Worm (Caenorhabditis elegans) whole organism, late embryonic: ENCODE results near the gene sly-1.

Source experiments
- C08G9.2 ChIP-seq: sonication (generic microtip); optimal IDR thresholded peaks from 2 replicates; lab custom pipeline; 2016; ENCODE audit warnings: mild to moderate bottlenecking, missing genetic modification characterization, moderate library complexity, missing compliant biosample characterization
- C38D4.7 ChIP-seq: fragments of 200-800 bp; sonication (Bioruptor generic); optimal IDR thresholded peaks from 2 replicates; lab custom pipeline; 2018; ENCODE audit warnings: mild to moderate bottlenecking, missing genetic modification characterization, moderate library complexity, missing compliant biosample characterization
- F13H6.1 ChIP-seq: sonication (generic microtip); optimal IDR thresholded peaks from 2 replicates; lab custom pipeline; 2016; ENCODE audit warnings: missing genetic modification characterization, missing compliant biosample characterization
- K09A11.1 ChIP-seq: sonication (generic microtip); optimal IDR thresholded peaks from 2 replicates; lab custom pipeline; 2017; ENCODE audit warnings: antibody characterized with exemption, mild to moderate bottlenecking, missing genetic modification characterization, missing compliant biosample characterization; ENCODE audit not compliant: insufficient read depth
- T23F11.4 ChIP-seq: fragments of 200-800 bp; sonication (Bioruptor generic); optimal IDR thresholded peaks from 2 replicates; lab custom pipeline; 2018; ENCODE audit warnings: mild to moderate bottlenecking, missing genetic modification characterization, missing compliant biosample characterization
- ceh-14 ChIP-seq: sonication (generic microtip); optimal IDR thresholded peaks from 2 replicates; lab custom pipeline; 2016; ENCODE audit warnings: missing genotype, missing genetic modification characterization, missing compliant biosample characterization
- ceh-19 ChIP-seq: fragments of 200-800 bp; sonication (Bioruptor generic); optimal IDR thresholded peaks from 2 replicates; lab custom pipeline; 2018; ENCODE audit warnings: mild to moderate bottlenecking, missing genetic modification characterization, missing compliant biosample characterization
- ceh-22 ChIP-seq: sonication (generic microtip); optimal IDR thresholded peaks from 2 replicates; lab custom pipeline; 2017; ENCODE audit warnings: missing biosample characterization, missing genetic modification characterization
- ceh-24 ChIP-seq: sonication (generic microtip); optimal IDR thresholded peaks from 2 replicates; lab custom pipeline; 2016; ENCODE audit warnings: mild to moderate bottlenecking, missing genetic modification characterization, missing compliant biosample characterization
- ceh-31 ChIP-seq: sonication (generic microtip); optimal IDR thresholded peaks from 2 replicates; lab custom pipeline; 2016; ENCODE audit warnings: missing genetic modification characterization, missing compliant biosample characterization
- ceh-34 ChIP-seq: sonication (generic microtip); optimal IDR thresholded peaks from 2 replicates; lab custom pipeline; 2016; ENCODE audit warnings: mild to moderate bottlenecking, missing genetic modification characterization, missing compliant biosample characterization
- ceh-6 ChIP-seq: fragments of 200-800 bp; sonication (Bioruptor generic); optimal IDR thresholded peaks from 2 replicates; lab custom pipeline; 2018; ENCODE audit warnings: mild to moderate bottlenecking, missing genetic modification characterization, missing compliant biosample characterization
- ceh-9 ChIP-seq: sonication (generic microtip); optimal IDR thresholded peaks from 2 replicates; lab custom pipeline; 2016; ENCODE audit warnings: mild to moderate bottlenecking, missing genetic modification characterization, inconsistent platforms, missing compliant biosample characterization
- che-1 ChIP-seq: sonication (generic microtip); optimal IDR thresholded peaks from 2 replicates; lab custom pipeline; 2016; ENCODE audit warnings: mild to moderate bottlenecking, missing genetic modification characterization, missing compliant biosample characterization
- elt-2 ChIP-seq: sonication (generic microtip); optimal IDR thresholded peaks from 2 replicates; lab custom pipeline; 2016; ENCODE audit warnings: missing genetic modification reagents, missing genetic modification characterization, missing compliant biosample characterization
- ets-4 ChIP-seq: sonication (generic microtip); optimal IDR thresholded peaks from 2 replicates; lab custom pipeline; 2016; ENCODE audit warnings: missing genetic modification characterization, missing compliant biosample characterization
- eyg-1 ChIP-seq: sonication (generic microtip); optimal IDR thresholded peaks from 2 replicates; lab custom pipeline; 2016; ENCODE audit warnings: missing genotype, missing genetic modification characterization, missing compliant biosample characterization
- fax-1 ChIP-seq: sonication (generic microtip); optimal IDR thresholded peaks from 2 replicates; lab custom pipeline; 2016; ENCODE audit warnings: missing genotype, missing genetic modification characterization, missing compliant biosample characterization
- hlh-6 ChIP-seq: sonication (generic microtip); optimal IDR thresholded peaks from 2 replicates; lab custom pipeline; 2016; ENCODE audit warnings: missing genotype, missing genetic modification characterization, missing compliant biosample characterization
- hlh-8 ChIP-seq: sonication (generic microtip); optimal IDR thresholded peaks from 2 replicates; lab custom pipeline; 2016; ENCODE audit warnings: missing genotype, missing genetic modification characterization, missing compliant biosample characterization
- lim-6 ChIP-seq: sonication (generic microtip); optimal IDR thresholded peaks from 2 replicates; lab custom pipeline; 2016; ENCODE audit warnings: missing genetic modification characterization, missing compliant biosample characterization
- lin-11 ChIP-seq: fragments of 200-800 bp; sonication (Bioruptor generic); optimal IDR thresholded peaks from 2 replicates; lab custom pipeline; 2018; ENCODE audit warnings: mild to moderate bottlenecking, missing genetic modification characterization, missing compliant biosample characterization
- mec-3 ChIP-seq: sonication (generic microtip); optimal IDR thresholded peaks from 2 replicates; lab custom pipeline; 2016; ENCODE audit warnings: borderline replicate concordance, missing genetic modification characterization, missing compliant biosample characterization
- nfya-1 ChIP-seq: sonication (generic microtip); optimal IDR thresholded peaks from 2 replicates; lab custom pipeline; 2017; ENCODE audit warnings: missing genetic modification characterization, mild to moderate bottlenecking, missing compliant biosample characterization, antibody characterized with exemption, moderate library complexity
- nhr-11 ChIP-seq: fragments of 150-350 bp; optimal IDR thresholded peaks from 2 replicates; lab custom pipeline; 2014; ENCODE audit warnings: missing biosample characterization, missing genetic modification characterization
- npax-4 ChIP-seq: sonication (generic microtip); optimal IDR thresholded peaks from 2 replicates; lab custom pipeline; 2016; ENCODE audit warnings: missing genetic modification characterization, missing compliant biosample characterization
- pag-3 ChIP-seq: sonication (generic microtip); optimal IDR thresholded peaks from 2 replicates; lab custom pipeline; 2016; ENCODE audit warnings: missing compliant biosample characterization, missing genetic modification characterization, borderline replicate concordance
- pax-1 ChIP-seq: fragments of 150-350 bp; optimal IDR thresholded peaks from 2 replicates; lab custom pipeline; 2014; ENCODE audit warnings: missing biosample characterization, missing genetic modification characterization
- pha-4 ChIP-seq: fragments of 150-350 bp; optimal IDR thresholded peaks from 2 replicates; lab custom pipeline; 2018; ENCODE audit warnings: missing biosample characterization, missing genetic modification reagents, missing genetic modification characterization
- pqm-1 ChIP-seq: sonication (generic microtip); optimal IDR thresholded peaks from 2 replicates; lab custom pipeline; 2016; ENCODE audit warnings: missing genetic modification characterization, missing compliant biosample characterization
- pros-1 ChIP-seq: fragments of 150-350 bp; optimal IDR thresholded peaks from 2 replicates; lab custom pipeline; 2014; ENCODE audit warnings: missing biosample characterization, missing genetic modification reagents, missing genetic modification characterization
- sdc-2 ChIP-seq: sonication (generic microtip); optimal IDR thresholded peaks from 2 replicates; lab custom pipeline; 2016; ENCODE audit warnings: missing genotype, missing genetic modification characterization, missing compliant biosample characterization
- sox-2 ChIP-seq: fragments of 200-800 bp; sonication (Bioruptor generic); IDR thresholded peaks from 2 replicates; pipeline ENCODE4 v1.3.6; 2022; ENCODE audit warnings: missing genetic modification reagents, missing genetic modification characterization, missing compliant biosample characterization
- sox-4 ChIP-seq: sonication (generic microtip); optimal IDR thresholded peaks from 2 replicates; lab custom pipeline; 2017; ENCODE audit warnings: mild to moderate bottlenecking, missing genetic modification characterization, inconsistent platforms, missing compliant biosample characterization
- syd-9 ChIP-seq: sonication (generic microtip); optimal IDR thresholded peaks from 2 replicates; lab custom pipeline; 2016; ENCODE audit warnings: mild to moderate bottlenecking, missing genetic modification characterization, moderate library complexity, missing compliant biosample characterization
- unc-3 ChIP-seq, 2 experiments: fragments of 200-800 bp in 1 of 2; sonication (Bioruptor generic) in 1 of 2; sonication (generic microtip) in 1 of 2; conservative IDR thresholded peaks in 1 of 2; optimal IDR thresholded peaks in 1 of 2; 2 replicates each; pipeline versions ENCODE4 v1.3.6 to Lab custom; 2016 to 2022; ENCODE audit warnings: missing compliant biosample characterization in 2 of 2, missing genetic modification characterization in 2 of 2, missing genetic modification reagents in 1 of 2
- unc-42 ChIP-seq: sonication (generic microtip); optimal IDR thresholded peaks from 2 replicates; lab custom pipeline; 2016; ENCODE audit warnings: missing genotype, missing genetic modification characterization, missing compliant biosample characterization
- unc-55 ChIP-seq: sonication (generic microtip); optimal IDR thresholded peaks from 2 replicates; lab custom pipeline; 2017; ENCODE audit warnings: missing biosample characterization, missing genetic modification reagents, missing genetic modification characterization
- unc-86 ChIP-seq: sonication (generic microtip); optimal IDR thresholded peaks from 2 replicates; lab custom pipeline; 2016; ENCODE audit warnings: missing genetic modification characterization, missing compliant biosample characterization
- ztf-16 ChIP-seq: sonication (generic microtip); optimal IDR thresholded peaks from 2 replicates; lab custom pipeline; 2017; ENCODE audit warnings: missing genetic modification characterization, missing compliant biosample characterization

Gene sly-1

ce11 chrIII:10479180-10479579 is 27.7 kb upstream of the sly-1 start, which contains the start of gene D2045.7:
D2045.7 (plus strand) TSS chrIII:10479480.
- TF ChIP-seq hlh-8 (no peak), ceh-9 (tag; lab: Kevin White, UChicago) (no peak), ceh-19 (GFP tag; lab: Kevin White, UChicago) (no peak), C08G9.2 (tag; lab: Kevin White, UChicago) (no peak), hlh-6 (tag; lab: Kevin White, UChicago) (no peak), ztf-16 (tag; lab: Kevin White, UChicago) (no peak)

- TF ChIP-seq T23F11.4 (GFP tag; lab: Kevin White, UChicago) (no peak), npax-4 (tag; lab: Kevin White, UChicago) (no peak), eyg-1 (tag; lab: Kevin White, UChicago) (no peak), pros-1 (tag; lab: Kevin White, UChicago) (no peak), hlh-6 (tag; lab: Kevin White, UChicago) (no peak), sox-2 (GFP tag; lab: Robert Waterston, UW) (no peak), pag-3 (no peak), C38D4.7 (GFP tag; lab: Kevin White, UChicago) (no peak), sdc-2 (no peak), ceh-31 (tag; lab: Kevin White, UChicago) (no peak)
Observed at ce11 chrIII:10481497-10481896, 25.4 kb upstream of the sly-1 start.

DNA sequence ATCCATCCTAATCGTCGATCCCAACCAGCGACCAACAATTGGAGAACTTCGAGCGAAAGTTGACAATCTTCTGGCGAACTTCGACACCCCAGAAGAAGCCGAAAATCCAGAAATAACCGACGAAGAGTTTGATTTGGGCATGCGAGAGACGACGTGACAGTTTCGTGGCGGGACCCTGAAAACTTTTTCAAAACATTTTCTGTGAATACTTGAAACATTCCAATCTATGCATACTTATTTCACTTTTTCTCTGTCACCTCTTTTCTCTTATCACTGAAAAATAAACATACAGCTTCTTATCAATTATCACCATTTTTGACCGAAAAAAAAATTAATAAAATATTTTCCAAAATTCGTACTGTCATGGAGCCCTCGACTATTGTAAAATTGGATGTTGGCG is 24.9 kb upstream of the sly-1 start, which contains the start of gene D2045.8:
D2045.8 (plus strand) TSS at position 301 of the 400 bp plus-strand sequence.
- TF ChIP-seq elt-2 (tag; lab: Kevin White, UChicago) (peak; percentile 8), sox-4 (no peak)
- TF ChIP-seq, all 69 proteins: peak for 1

DNA sequence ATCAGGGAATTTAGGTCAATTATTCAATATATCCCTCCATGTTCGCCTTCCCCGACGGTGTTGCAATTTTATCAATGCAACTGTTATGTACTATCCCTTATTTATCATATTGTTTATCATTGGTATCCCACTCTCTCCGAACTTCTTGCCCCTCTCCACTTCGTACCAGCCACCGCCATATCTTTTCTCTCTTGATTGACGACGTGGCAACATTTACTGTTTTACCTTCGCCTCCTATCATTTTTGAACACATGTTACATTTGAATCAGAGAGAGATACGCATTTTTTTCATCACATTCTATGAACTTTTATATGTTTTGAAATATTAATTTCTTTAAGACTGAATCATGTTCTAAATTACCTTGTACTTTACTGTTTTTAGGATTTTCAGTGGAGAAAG is 20.4 kb upstream of the sly-1 start:
- TF ChIP-seq nfya-1 (tag; lab: Kevin White, UChicago) (no peak), hlh-8 (no peak)
- TF ChIP-seq, all 69 proteins: peak for 0

ce11 chrIII:10488052-10488451 is 18.8 kb upstream of the sly-1 start, which contains the start of gene ptr-25:
ptr-25 (plus strand) TSS chrIII:10488124.
- TF ChIP-seq ceh-6 (no peak), unc-3 (GFP tag; conservative IDR thresholded peaks at IDR 0.05; lab: Robert Waterston, UW) (no peak), unc-3 (tag; optimal IDR thresholded peaks at IDR 0.05; lab: Kevin White, UChicago) (no peak), K09A11.1 (tag; lab: Kevin White, UChicago) (no peak)

ce11 chrIII:10503753-10504152 is 3.1 kb upstream of the sly-1 start, which contains the start of gene rab-33:
rab-33 (minus strand) TSS chrIII:10503853.
- TF ChIP-seq unc-55 = no peak
- no peak for TF ChIP-seq pax-1
- TF ChIP-seq ceh-14 = no peak
- no peak for TF ChIP-seq ceh-24 (tag; lab: Kevin White, UChicago)
- TF ChIP-seq mec-3 = no peak

DNA sequence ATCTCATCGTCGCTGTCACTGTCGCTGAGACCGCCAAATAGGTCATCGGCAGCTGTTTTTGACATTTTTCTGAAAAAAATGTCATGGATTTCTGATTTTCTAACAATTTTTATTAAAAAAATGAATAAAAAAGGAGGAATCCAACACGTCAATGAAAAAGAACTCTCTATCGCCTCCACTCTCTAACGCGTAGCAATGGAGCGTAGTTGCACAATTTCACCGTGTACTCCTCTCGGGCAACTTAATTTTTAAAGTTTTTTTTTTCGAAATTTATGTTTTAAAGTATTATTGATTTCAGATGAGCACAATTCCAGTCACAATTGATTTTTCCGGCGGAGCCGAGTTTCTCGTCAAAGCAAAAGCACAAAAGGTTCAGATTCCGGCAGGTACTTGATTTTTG is 1.7 kb upstream of the sly-1 start, which contains the start of the genes taf-11.3 and urm-1:
taf-11.3 (minus strand) TSS at position 69 of the 400 bp plus-strand sequence.
urm-1 (plus strand) TSS at position 299 of the 400 bp plus-strand sequence.
- TF ChIP-seq unc-86 (tag; lab: Kevin White, UChicago) (no peak), nfya-1 (tag; lab: Kevin White, UChicago) (peak; percentile 56), pqm-1 (tag; lab: Kevin White, UChicago) (no peak), nhr-11 (no peak), che-1 (tag; lab: Kevin White, UChicago) (no peak), fax-1 (no peak), lim-6 (no peak), ceh-24 (tag; lab: Kevin White, UChicago) (no peak), unc-42 (tag; lab: Kevin White, UChicago) (peak; percentile 35), ceh-19 (GFP tag; lab: Kevin White, UChicago) (no peak), syd-9 (no peak), hlh-6 (tag; lab: Kevin White, UChicago) (no peak), pha-4 (tag; lab: Kevin White, UChicago) (no peak), lin-11 (tag; lab: Kevin White, UChicago) (no peak), npax-4 (tag; lab: Kevin White, UChicago) (no peak), pax-1 (peak; percentile 41), ets-4 (no peak), ceh-31 (tag; lab: Kevin White, UChicago) (peak; percentile 28), ceh-34 (tag; lab: Kevin White, UChicago) (no peak), F13H6.1 (tag; lab: Kevin White, UChicago) (no peak), ceh-22 (tag; lab: Kevin White, UChicago) (no peak), ceh-14 (no peak)
